Worm (Caenorhabditis elegans) whole organism, L1 larva: ENCODE data around the gene egl-23.

Experiments used
- C16A3.4 ChIP-seq: fragments of 150-350 bp; optimal IDR thresholded peaks from 2 replicates; lab custom pipeline; 2014; ENCODE audit warnings: missing biosample characterization, missing genetic modification characterization
- F16B12.6 ChIP-seq: fragments of 150-350 bp; optimal IDR thresholded peaks from 2 replicates; lab custom pipeline; 2014; ENCODE audit warnings: missing biosample characterization, missing genetic modification characterization
- ceh-63 ChIP-seq: fragments of 200-800 bp; sonication (Bioruptor generic); optimal IDR thresholded peaks from 2 replicates; lab custom pipeline; 2018; ENCODE audit warnings: mild to moderate bottlenecking, missing genetic modification characterization, missing compliant biosample characterization
- ceh-82 ChIP-seq, 3 experiments: fragments of 150-350 bp in 1 of 3; sonication (generic microtip) in 2 of 3; optimal IDR thresholded peaks; 2 replicates each; lab custom pipeline; 2014 to 2017; ENCODE audit warnings: missing biosample characterization in 3 of 3, missing genetic modification characterization in 3 of 3
- ceh-90 ChIP-seq: sonication (generic microtip); optimal IDR thresholded peaks from 2 replicates; lab custom pipeline; 2016; ENCODE audit warnings: missing genetic modification characterization, missing compliant biosample characterization
- dpl-1 ChIP-seq, 3 experiments: fragments of 150-350 bp in 2 of 3; sonication (generic microtip) in 1 of 3; optimal IDR thresholded peaks; 2 replicates each; lab custom pipeline; 2014 to 2017; ENCODE audit warnings: missing biosample characterization in 3 of 3, missing genetic modification characterization in 3 of 3, missing genetic modification reagents in 3 of 3
- dsc-1 ChIP-seq: sonication (generic microtip); optimal IDR thresholded peaks from 2 replicates; lab custom pipeline; 2016; ENCODE audit warnings: mild to moderate bottlenecking, missing genetic modification characterization, missing compliant biosample characterization
- efl-1 ChIP-seq, 4 experiments: fragments of 150-350 bp; optimal IDR thresholded peaks in 3 of 4; peaks in 1 of 4; 1 replicate in 1 of 4; 2 replicates in 3 of 4; lab custom pipeline; 2014; ENCODE audit warnings: missing biosample characterization in 2 of 4, missing genetic modification characterization in 2 of 4, missing genetic modification reagents in 2 of 4
- egl-13 ChIP-seq: sonication (generic microtip); optimal IDR thresholded peaks from 2 replicates; lab custom pipeline; 2016; ENCODE audit warnings: missing genotype, missing genetic modification reagents, missing genetic modification characterization, missing compliant biosample characterization
- fkh-10 ChIP-seq: sonication (generic microtip); optimal IDR thresholded peaks from 2 replicates; lab custom pipeline; 2017; ENCODE audit warnings: missing biosample characterization, missing genetic modification reagents, missing genetic modification characterization
- fkh-8 ChIP-seq: sonication (generic microtip); optimal IDR thresholded peaks from 2 replicates; lab custom pipeline; 2016; ENCODE audit warnings: mild to moderate bottlenecking, missing genetic modification characterization, missing compliant biosample characterization
- fos-1 ChIP-seq: fragments of 150-350 bp; optimal IDR thresholded peaks from 2 replicates; lab custom pipeline; 2014; ENCODE audit warnings: missing biosample characterization, missing genetic modification characterization
- grh-1 ChIP-seq: fragments of 200-800 bp; sonication (Bioruptor generic); IDR thresholded peaks from 2 replicates; pipeline ENCODE4 v1.3.6; 2022; ENCODE audit warnings: missing genetic modification reagents, missing genetic modification characterization, missing compliant biosample characterization
- irx-1 ChIP-seq: sonication (generic microtip); optimal IDR thresholded peaks from 2 replicates; lab custom pipeline; 2016; ENCODE audit warnings: missing genetic modification characterization, missing compliant biosample characterization
- isw-1 ChIP-seq: fragments of 200-800 bp; sonication (Bioruptor generic); IDR thresholded peaks from 2 replicates; pipeline ENCODE4 v1.3.6; 2022; ENCODE audit warnings: missing genetic modification characterization, missing compliant biosample characterization
- jun-1 ChIP-seq: fragments of 150-350 bp; optimal IDR thresholded peaks from 2 replicates; lab custom pipeline; 2014; ENCODE audit warnings: missing biosample characterization, missing genetic modification reagents, missing genetic modification characterization
- lin-13 ChIP-seq: fragments of 150-350 bp; optimal IDR thresholded peaks from 2 replicates; lab custom pipeline; 2014; ENCODE audit warnings: missing biosample characterization, missing genetic modification reagents, missing genetic modification characterization
- lin-14 ChIP-seq: fragments of 200-800 bp; sonication (Bioruptor generic); optimal IDR thresholded peaks from 2 replicates; lab custom pipeline; 2018; ENCODE audit warnings: mild to moderate bottlenecking, missing genetic modification characterization, moderate library complexity, missing compliant biosample characterization
- lin-15B ChIP-seq: fragments of 150-350 bp; sonication (generic microtip); optimal IDR thresholded peaks from 3 replicates; lab custom pipeline; 2014; ENCODE audit warnings: missing biosample characterization, missing genetic modification characterization
- lin-35 ChIP-seq, 2 experiments: fragments of 150-350 bp; optimal IDR thresholded peaks; 2 replicates each; lab custom pipeline; 2014; ENCODE audit warnings: missing biosample characterization in 2 of 2, missing genetic modification characterization in 2 of 2, missing genetic modification reagents in 2 of 2
- lin-39 ChIP-seq: fragments of 150-350 bp; optimal IDR thresholded peaks from 2 replicates; lab custom pipeline; 2014; ENCODE audit warnings: missing biosample characterization, missing genetic modification reagents, missing genetic modification characterization
- lir-3 ChIP-seq: sonication (generic microtip); optimal IDR thresholded peaks from 2 replicates; lab custom pipeline; 2016; ENCODE audit warnings: mild to moderate bottlenecking, missing genetic modification characterization, moderate library complexity, missing compliant biosample characterization; ENCODE audit not compliant: poor library complexity
- lsy-2 ChIP-seq, 2 experiments: fragments of 150-350 bp; optimal IDR thresholded peaks; 2 replicates each; lab custom pipeline; 2014; ENCODE audit warnings: missing biosample characterization in 2 of 2, missing genetic modification characterization in 2 of 2
- mdl-1 ChIP-seq, 2 experiments: fragments of 150-350 bp; optimal IDR thresholded peaks; 2 replicates each; lab custom pipeline; 2014 to 2017; ENCODE audit warnings: missing biosample characterization in 2 of 2, missing genetic modification characterization in 2 of 2, inconsistent platforms in 1 of 2
- nhr-19 ChIP-seq: fragments of 200-800 bp; sonication (Bioruptor generic); conservative IDR thresholded peaks from 2 replicates; pipeline ENCODE4 v1.3.6; 2022; ENCODE audit warnings: missing genetic modification characterization, missing compliant biosample characterization
- nhr-20 ChIP-seq: sonication (generic microtip); optimal IDR thresholded peaks from 2 replicates; lab custom pipeline; 2016; ENCODE audit warnings: mild to moderate bottlenecking, missing genetic modification characterization, missing compliant biosample characterization
- nhr-237 ChIP-seq: fragments of 150-350 bp; optimal IDR thresholded peaks from 2 replicates; lab custom pipeline; 2014; ENCODE audit warnings: missing biosample characterization, missing genetic modification characterization
- nhr-47 ChIP-seq: sonication (generic microtip); optimal IDR thresholded peaks from 2 replicates; lab custom pipeline; 2016; ENCODE audit warnings: mild to moderate bottlenecking, missing genetic modification characterization, moderate library complexity, missing compliant biosample characterization
- nhr-71 ChIP-seq: sonication (generic microtip); optimal IDR thresholded peaks from 2 replicates; lab custom pipeline; 2016; ENCODE audit warnings: mild to moderate bottlenecking, missing genetic modification characterization, moderate library complexity, missing compliant biosample characterization
- nhr-76 ChIP-seq: sonication (generic microtip); optimal IDR thresholded peaks from 2 replicates; lab custom pipeline; 2017; ENCODE audit warnings: missing biosample characterization, missing genetic modification characterization
- nhr-77 ChIP-seq: fragments of 150-350 bp; optimal IDR thresholded peaks from 2 replicates; lab custom pipeline; 2014; ENCODE audit warnings: missing biosample characterization, missing genetic modification characterization
- nhr-85 ChIP-seq: sonication (generic microtip); peaks from one replicate; lab custom pipeline; 2016; ENCODE audit warnings: missing genetic modification characterization, inconsistent platforms, missing compliant biosample characterization
- nhr-90 ChIP-seq: sonication (generic microtip); optimal IDR thresholded peaks from 2 replicates; lab custom pipeline; 2016; ENCODE audit warnings: mild to moderate bottlenecking, missing genetic modification characterization, missing compliant biosample characterization; ENCODE audit not compliant: poor library complexity
- pax-3 ChIP-seq: fragments of 200-800 bp; sonication (Bioruptor generic); optimal IDR thresholded peaks from 2 replicates; lab custom pipeline; 2018; ENCODE audit warnings: mild to moderate bottlenecking, missing genetic modification characterization, moderate library complexity, missing compliant biosample characterization
- skn-1 ChIP-seq: fragments of 150-350 bp; optimal IDR thresholded peaks from 2 replicates; lab custom pipeline; 2014; ENCODE audit warnings: missing biosample characterization, missing genetic modification characterization
- snpc-4 ChIP-seq: fragments of 150-350 bp; optimal IDR thresholded peaks from 2 replicates; lab custom pipeline; 2014; ENCODE audit warnings: missing biosample characterization, missing genetic modification characterization
- snu-23 ChIP-seq: sonication (generic microtip); optimal IDR thresholded peaks from 2 replicates; lab custom pipeline; 2016; ENCODE audit warnings: missing genetic modification characterization, missing compliant biosample characterization
- sup-37 ChIP-seq: fragments of 200-800 bp; sonication (Bioruptor generic); optimal IDR thresholded peaks from 2 replicates; lab custom pipeline; 2018; ENCODE audit warnings: mild to moderate bottlenecking, missing genetic modification characterization, missing compliant biosample characterization
- swsn-7 ChIP-seq: sonication (generic microtip); optimal IDR thresholded peaks from 2 replicates; lab custom pipeline; 2016; ENCODE audit warnings: missing genetic modification characterization, missing compliant biosample characterization
- tbx-2 ChIP-seq: sonication (generic microtip); optimal IDR thresholded peaks from 2 replicates; lab custom pipeline; 2016; ENCODE audit warnings: missing genetic modification characterization, missing compliant biosample characterization
- unc-130 ChIP-seq: fragments of 150-350 bp; optimal IDR thresholded peaks from 2 replicates; lab custom pipeline; 2017; ENCODE audit warnings: missing biosample characterization, missing genetic modification characterization, inconsistent platforms
- unc-86 ChIP-seq: sonication (generic microtip); optimal IDR thresholded peaks from 2 replicates; lab custom pipeline; 2016; ENCODE audit warnings: missing genetic modification characterization, missing compliant biosample characterization
- xbp-1 ChIP-seq: sonication (generic microtip); optimal IDR thresholded peaks from 2 replicates; lab custom pipeline; 2016; ENCODE audit warnings: missing genetic modification characterization, missing compliant biosample characterization
- ztf-11 ChIP-seq, 2 experiments: sonication (generic microtip); optimal IDR thresholded peaks; 2 replicates each; lab custom pipeline; 2016 to 2017; ENCODE audit warnings: missing genetic modification characterization in 2 of 2, missing biosample characterization in 1 of 2, missing compliant biosample characterization in 1 of 2

Gene egl-23

DNA sequence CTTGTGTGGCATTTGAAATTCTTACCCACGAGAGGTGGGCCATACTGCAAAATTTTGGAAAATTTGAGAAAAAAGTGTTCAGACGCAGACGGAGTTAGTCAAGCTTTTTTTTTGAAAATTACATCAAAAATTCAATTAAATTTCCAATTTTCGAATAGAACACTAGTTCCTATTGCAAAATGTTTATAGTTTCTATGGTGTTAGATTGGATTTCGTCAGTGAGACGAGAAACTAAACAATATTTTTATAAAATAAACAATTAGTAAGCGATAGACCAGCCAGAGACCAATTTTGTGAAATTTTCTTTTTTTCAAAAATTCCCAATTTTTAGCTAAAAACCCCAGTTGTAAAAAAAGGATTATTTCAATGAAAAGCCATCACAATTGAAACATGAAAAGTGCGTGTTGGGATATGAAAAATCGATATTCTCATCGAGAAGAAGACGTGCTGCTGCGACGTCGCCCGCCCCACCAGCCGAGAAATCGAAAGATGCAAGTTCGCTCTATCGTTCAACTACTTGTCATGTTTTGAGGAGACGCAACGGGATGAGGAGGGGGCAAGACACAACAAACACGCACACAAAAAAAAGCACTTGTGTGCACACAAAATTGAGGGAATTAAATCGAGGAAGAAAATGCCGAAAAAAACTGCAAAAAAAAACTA is 9.0 kb upstream of the egl-23 start, which contains the start of gene dnbp-1:
Gene dnbp-1 (minus strand): TSS at position 51 of the 663 bp plus-strand sequence.
- TF ChIP-seq lin-39 (tag; lab: Kevin White, UChicago) (no peak), egl-13 (tag; lab: Kevin White, UChicago) (no peak), jun-1 (tag; lab: Kevin White, UChicago) (peak; percentile 30), ceh-63 (GFP tag; lab: Kevin White, UChicago) (no peak), nhr-71 (tag; lab: Kevin White, UChicago) (peak; percentile 79), nhr-20 (tag; lab: Kevin White, UChicago) (peak; percentile 67), nhr-85 (tag; lab: Kevin White, UChicago) (peak; percentile 1), lin-13 (GFP tag; lab: Kevin White, UChicago) (no peak), unc-130 (peak; percentile 53), irx-1 (peak; percentile 50), nhr-237 (tag; lab: Kevin White, UChicago) (no peak), nhr-47 (peak; percentile 76), C16A3.4 (tag; lab: Kevin White, UChicago) (peak; percentile 61), sup-37 (GFP tag; lab: Kevin White, UChicago) (no peak), ceh-90 (tag; lab: Kevin White, UChicago) (no peak), lin-15B (tag; lab: Kevin White, UChicago) (peak; percentile 77), dpl-1 (GFP tag; optimal IDR thresholded peaks at IDR 0.05; lab: Kevin White, UChicago) (peak; percentile 37 to 75 (median 41)), pax-3 (tag; lab: Kevin White, UChicago) (no peak), xbp-1 (tag; lab: Kevin White, UChicago) (peak; percentile 66), nhr-19 (GFP tag; lab: Robert Waterston, UW) (0 out of 2 replicates have a peak, but pooled peaks have one; percentile 8), mdl-1 (tag; optimal IDR thresholded peaks at IDR 0.05; lab: Kevin White, UChicago) (peak in 1 of 2 experiments; percentile 51), grh-1 (GFP tag; lab: Robert Waterston, UW) (no peak), ceh-82 (tag; optimal IDR thresholded peaks at IDR 0.05; lab: Kevin White, UChicago) (peak; percentile 13 to 90 (median 16)), F16B12.6 (tag; lab: Kevin White, UChicago) (peak; percentile 51), nhr-76 (tag; lab: Kevin White, UChicago) (no peak), lin-14 (GFP tag; lab: Kevin White, UChicago) (peak; percentile 91), tbx-2 (tag; lab: Kevin White, UChicago) (peak; percentile 73), fkh-8 (tag; lab: Kevin White, UChicago) (peak; percentile 88), lin-35 (GFP tag; optimal IDR thresholded peaks at IDR 0.05; lab: Kevin White, UChicago) (peak; percentile 66 to 71), lir-3 (no peak), snu-23 (GFP tag; lab: Kevin White, UChicago) (peak; percentile 72), unc-86 (tag; lab: Kevin White, UChicago) (peak; percentile 34), nhr-90 (tag; lab: Kevin White, UChicago) (peak; percentile 22), ztf-11 (tag; optimal IDR thresholded peaks at IDR 0.05; lab: Kevin White, UChicago) (no peak), dsc-1 (tag; lab: Kevin White, UChicago) (peak; percentile 26), nhr-77 (tag; lab: Kevin White, UChicago) (peak; percentile 42), fos-1 (tag; lab: Kevin White, UChicago) (peak; percentile 20), efl-1 (optimal IDR thresholded peaks at IDR 0.05; lab: Kevin White, UChicago) (peak; percentile 66 to 72), efl-1 (GFP tag; optimal IDR thresholded peaks at IDR 0.05 in 1 of 2; lab: Kevin White, UChicago) (peak; percentile 59 to 60), fkh-10 (peak; percentile 74), snpc-4 (peak; percentile 46), lsy-2 (tag; optimal IDR thresholded peaks at IDR 0.05; lab: Kevin White, UChicago) (peak; percentile 50 to 74), swsn-7 (peak; percentile 56), skn-1 (tag; lab: Kevin White, UChicago) (peak; percentile 71), isw-1 (GFP tag; lab: Robert Waterston, UW) (peak; percentile 41)
